Fruit fly (Drosophila melanogaster) whole organism, embryonic: ENCODE data around the gene mRpS10.

Experiments
- Aef1 ChIP-seq: fragments of 200-800 bp; sonication (Bioruptor generic); IDR thresholded peaks from 3 replicates; pipeline ENCODE4 v1.3.6; 2022; ENCODE audit warnings: missing biosample characterization, missing genetic modification characterization
- Awh ChIP-seq: fragments of 200-800 bp; sonication (Bioruptor generic); IDR thresholded peaks from 2 replicates; pipeline ENCODE4, ENCODE4 v1.3.6; 2022; ENCODE audit warnings: missing biosample characterization, missing genetic modification characterization
- B-H1 ChIP-seq: fragments of 200-800 bp; sonication (Bioruptor generic); IDR thresholded peaks from 3 replicates; pipeline ENCODE4 v1.3.6; 2022; ENCODE audit warnings: missing biosample characterization, missing genetic modification characterization
- B-H2 ChIP-seq: fragments of 200-800 bp; sonication (Bioruptor generic); optimal IDR thresholded peaks from 2 replicates; lab custom pipeline; 2018; ENCODE audit warnings: missing biosample characterization, mild to moderate bottlenecking, missing genetic modification characterization
- CG10565 ChIP-seq: fragments of 200-800 bp; sonication (Bioruptor generic); optimal IDR thresholded peaks from 3 replicates; lab custom pipeline; 2016; ENCODE audit warnings: missing biosample characterization, mild to moderate bottlenecking, missing genetic modification characterization
- CG11696 ChIP-seq: fragments of 200-800 bp; sonication (Bioruptor generic); IDR thresholded peaks from 2 replicates; pipeline ENCODE4 v1.3.6; 2022; ENCODE audit warnings: missing biosample characterization, missing genetic modification characterization
- CG12391 ChIP-seq: fragments of 200-800 bp; sonication (Bioruptor generic); optimal IDR thresholded peaks from 3 replicates; lab custom pipeline; 2018; ENCODE audit warnings: missing biosample characterization, mild to moderate bottlenecking, missing genetic modification characterization, moderate library complexity
- CG15269 ChIP-seq: fragments of 200-800 bp; sonication (Bioruptor generic); optimal IDR thresholded peaks from 2 replicates; lab custom pipeline; 2018; ENCODE audit warnings: missing biosample characterization, mild to moderate bottlenecking, missing genetic modification characterization, moderate library complexity
- CG1529 ChIP-seq: fragments of 200-800 bp; sonication (Bioruptor generic); optimal IDR thresholded peaks from 3 replicates; lab custom pipeline; 2018; ENCODE audit warnings: missing biosample characterization, missing genetic modification characterization
- CG16779 ChIP-seq: fragments of 200-800 bp; sonication (Bioruptor generic); IDR thresholded peaks from 2 replicates; pipeline ENCODE4 v1.3.6; 2022; ENCODE audit warnings: missing biosample characterization, missing genetic modification characterization
- CG18011 ChIP-seq: fragments of 200-800 bp; sonication (Bioruptor generic); optimal IDR thresholded peaks from 2 replicates; lab custom pipeline; 2017; ENCODE audit warnings: missing biosample characterization, missing genetic modification characterization, mild to moderate bottlenecking, moderate library complexity, missing genotype
- CG2678 ChIP-seq: fragments of 200-800 bp; sonication (Bioruptor generic); optimal IDR thresholded peaks from 3 replicates; lab custom pipeline; 2019; ENCODE audit warnings: missing biosample characterization, mild to moderate bottlenecking, missing genetic modification characterization, moderate library complexity
- CG30403 ChIP-seq: fragments of 200-800 bp; sonication (Bioruptor generic); optimal IDR thresholded peaks from 3 replicates; lab custom pipeline; 2016; ENCODE audit warnings: missing biosample characterization, missing genetic modification characterization
- CG3726 ChIP-seq: fragments of 200-800 bp; sonication (Bioruptor generic); IDR thresholded peaks from 3 replicates; pipeline ENCODE4, ENCODE4 v1.3.6; 2022; ENCODE audit warnings: missing biosample characterization, missing genetic modification characterization
- CG3838 ChIP-seq: fragments of 200-800 bp; sonication (Bioruptor generic); optimal IDR thresholded peaks from 3 replicates; lab custom pipeline; 2016; ENCODE audit warnings: missing biosample characterization, missing genetic modification characterization
- CG42726 ChIP-seq: fragments of 200-800 bp; sonication (Bioruptor generic); IDR thresholded peaks from 2 replicates; pipeline ENCODE4 v1.3.6; 2022; ENCODE audit warnings: missing biosample characterization, missing genetic modification characterization; ENCODE audit not compliant: partially characterized antibody
- CG4328 ChIP-seq: fragments of 200-800 bp; sonication (Bioruptor generic); optimal IDR thresholded peaks from 3 replicates; lab custom pipeline; 2017; ENCODE audit warnings: missing biosample characterization, missing genetic modification reagents, missing genetic modification characterization
- CG4617 ChIP-seq: fragments of 200-800 bp; sonication (Bioruptor generic); optimal IDR thresholded peaks from 3 replicates; lab custom pipeline; 2016; ENCODE audit warnings: missing biosample characterization, missing genetic modification characterization, borderline replicate concordance
- CG7839 ChIP-seq: fragments of 200-800 bp; sonication (Bioruptor generic); optimal IDR thresholded peaks from 3 replicates; lab custom pipeline; 2018; ENCODE audit warnings: missing biosample characterization, mild to moderate bottlenecking, missing genetic modification characterization, moderate library complexity
- CG8388 ChIP-seq: fragments of 200-800 bp; sonication (Bioruptor generic); optimal IDR thresholded peaks from 2 replicates; lab custom pipeline; 2019; ENCODE audit warnings: missing biosample characterization, mild to moderate bottlenecking, missing genetic modification characterization, moderate library complexity
- CG9932 ChIP-seq: fragments of 200-800 bp; sonication (Bioruptor generic); IDR thresholded peaks from 2 replicates; pipeline ENCODE4 v1.3.6; 2022; ENCODE audit warnings: missing biosample characterization, missing genetic modification characterization
- CHES-1-like ChIP-seq: fragments of 200-800 bp; sonication (Bioruptor generic); optimal IDR thresholded peaks from 2 replicates; lab custom pipeline; 2016; ENCODE audit warnings: missing biosample characterization, missing genetic modification characterization
- CoRest ChIP-seq: fragments of 200-800 bp; sonication (Bioruptor generic); optimal IDR thresholded peaks from 3 replicates; lab custom pipeline; 2018; ENCODE audit warnings: missing biosample characterization, mild to moderate bottlenecking, missing genetic modification characterization, moderate library complexity
- D19A ChIP-seq: fragments of 200-800 bp; optimal IDR thresholded peaks from 3 replicates; lab custom pipeline; 2019; ENCODE audit warnings: missing biosample characterization, mild to moderate bottlenecking, missing genetic modification characterization, moderate library complexity
- Dad ChIP-seq: fragments of 200-800 bp; sonication (Bioruptor generic); optimal IDR thresholded peaks from 3 replicates; lab custom pipeline; 2016; ENCODE audit warnings: missing biosample characterization, missing genetic modification characterization
- Ets65A ChIP-seq: fragments of 200-800 bp; sonication (Bioruptor generic); peaks from one replicate; lab custom pipeline; 2016; ENCODE audit warnings: missing biosample characterization, missing genetic modification characterization
- Fer1 ChIP-seq: fragments of 200-800 bp; sonication (Bioruptor generic); optimal IDR thresholded peaks from 2 replicates; lab custom pipeline; 2017; ENCODE audit warnings: missing biosample characterization, mild to moderate bottlenecking, missing genetic modification characterization
- Hr78 ChIP-seq, 2 experiments: fragments of 200-800 bp in 1 of 2; fragments of >200 bp in 1 of 2; sonication (Bioruptor generic) in 1 of 2; optimal IDR thresholded peaks; 2 replicates each; lab custom pipeline; 2017 to 2019; ENCODE audit warnings: missing biosample characterization in 2 of 2, missing genetic modification characterization in 2 of 2, mild to moderate bottlenecking in 1 of 2, moderate library complexity in 1 of 2
- Hsf ChIP-seq: fragments of 200-800 bp; sonication (Bioruptor generic); optimal IDR thresholded peaks from 3 replicates; lab custom pipeline; 2016; ENCODE audit warnings: missing biosample characterization, missing genetic modification characterization
- Side ChIP-seq: fragments of 200-800 bp; sonication (Bioruptor generic); optimal IDR thresholded peaks from 2 replicates; lab custom pipeline; 2016; ENCODE audit warnings: missing biosample characterization, missing genetic modification characterization
- Six4 ChIP-seq: fragments of 200-800 bp; sonication (Bioruptor generic); optimal IDR thresholded peaks from 2 replicates; lab custom pipeline; 2016; ENCODE audit warnings: missing biosample characterization, missing genetic modification characterization
- Sox100B ChIP-seq: fragments of 200-800 bp; sonication (Bioruptor generic); optimal IDR thresholded peaks from 3 replicates; lab custom pipeline; 2018; ENCODE audit warnings: missing biosample characterization, mild to moderate bottlenecking, missing genetic modification characterization
- bcd ChIP-seq: fragments of 200-800 bp; sonication (Bioruptor generic); optimal IDR thresholded peaks from 2 replicates; lab custom pipeline; 2017; ENCODE audit warnings: missing biosample characterization, mild to moderate bottlenecking, missing genetic modification characterization
- chn ChIP-seq: fragments of 200-800 bp; sonication (Bioruptor generic); optimal IDR thresholded peaks from 2 replicates; lab custom pipeline; 2016; ENCODE audit warnings: missing biosample characterization, missing genetic modification characterization
- dan ChIP-seq: fragments of 200-800 bp; sonication (Bioruptor generic); IDR thresholded peaks from 2 replicates; pipeline ENCODE4 v1.3.6; 2022; ENCODE audit warnings: missing biosample characterization, missing genetic modification characterization
- gt ChIP-seq: fragments of 200-800 bp; sonication (Bioruptor generic); IDR thresholded peaks from 2 replicates; pipeline ENCODE4 v1.3.6; 2022; ENCODE audit warnings: missing biosample characterization, missing genetic modification characterization
- insv ChIP-seq, 2 experiments: fragments of 200-800 bp; sonication (Bioruptor generic); optimal IDR thresholded peaks; 3 replicates each; lab custom pipeline; 2016 to 2018; ENCODE audit warnings: missing biosample characterization in 2 of 2, missing genetic modification characterization in 2 of 2
- knrl ChIP-seq: fragments of 200-800 bp; sonication (Bioruptor generic); IDR thresholded peaks from 3 replicates; pipeline ENCODE4 v1.3.6; 2022; ENCODE audit warnings: missing biosample characterization, missing genetic modification characterization; ENCODE audit not compliant: partially characterized antibody
- luna ChIP-seq: fragments of 200-800 bp; sonication (Bioruptor generic); optimal IDR thresholded peaks from 2 replicates; lab custom pipeline; 2016; ENCODE audit warnings: missing biosample characterization, missing genetic modification characterization
- maf-S ChIP-seq: fragments of 200-800 bp; sonication (Bioruptor generic); optimal IDR thresholded peaks from 2 replicates; lab custom pipeline; 2016; ENCODE audit warnings: missing biosample characterization, missing genetic modification characterization
- odd ChIP-seq: fragments of 200-800 bp; sonication (Bioruptor generic); optimal IDR thresholded peaks from 2 replicates; lab custom pipeline; 2017; ENCODE audit warnings: missing biosample characterization, mild to moderate bottlenecking, missing genetic modification characterization
- otp ChIP-seq: fragments of 200-800 bp; sonication (Bioruptor generic); IDR thresholded peaks from 3 replicates; pipeline ENCODE4, ENCODE4 v1.3.6; 2022; ENCODE audit warnings: missing biosample characterization, missing genetic modification characterization
- pita ChIP-seq: fragments of 200-800 bp; sonication (Bioruptor generic); optimal IDR thresholded peaks from 2 replicates; lab custom pipeline; 2017; ENCODE audit warnings: missing biosample characterization, mild to moderate bottlenecking, missing genetic modification characterization
- salm ChIP-seq: fragments of 200-800 bp; sonication (Bioruptor generic); optimal IDR thresholded peaks from 2 replicates; lab custom pipeline; 2018; ENCODE audit warnings: missing biosample characterization, mild to moderate bottlenecking, missing genetic modification characterization
- sna ChIP-seq: fragments of 200-800 bp; sonication (Bioruptor generic); IDR thresholded peaks from 2 replicates; pipeline ENCODE4 v1.3.6; 2022; ENCODE audit warnings: missing biosample characterization, missing genetic modification characterization; ENCODE audit not compliant: partially characterized antibody
- tll ChIP-seq, 2 experiments: fragments of 200-800 bp in 1 of 2; fragments of >200 bp in 1 of 2; sonication (Bioruptor generic) in 1 of 2; optimal IDR thresholded peaks; 2 replicates each; lab custom pipeline; 2017 to 2019; ENCODE audit warnings: missing biosample characterization in 2 of 2, missing genetic modification characterization in 2 of 2, mild to moderate bottlenecking in 1 of 2, moderate library complexity in 1 of 2
- tna ChIP-seq: fragments of 200-800 bp; sonication (Bioruptor generic); IDR thresholded peaks from 2 replicates; pipeline ENCODE4 v1.3.6; 2022; ENCODE audit warnings: missing biosample characterization, missing genetic modification characterization; ENCODE audit not compliant: partially characterized antibody
- ttk ChIP-seq: fragments of 200-800 bp; sonication (Bioruptor generic); IDR thresholded peaks from 2 replicates; pipeline ENCODE4 v2.1.2; 2022; ENCODE audit warnings: missing biosample characterization, missing genetic modification characterization

Gene mRpS10

DNA sequence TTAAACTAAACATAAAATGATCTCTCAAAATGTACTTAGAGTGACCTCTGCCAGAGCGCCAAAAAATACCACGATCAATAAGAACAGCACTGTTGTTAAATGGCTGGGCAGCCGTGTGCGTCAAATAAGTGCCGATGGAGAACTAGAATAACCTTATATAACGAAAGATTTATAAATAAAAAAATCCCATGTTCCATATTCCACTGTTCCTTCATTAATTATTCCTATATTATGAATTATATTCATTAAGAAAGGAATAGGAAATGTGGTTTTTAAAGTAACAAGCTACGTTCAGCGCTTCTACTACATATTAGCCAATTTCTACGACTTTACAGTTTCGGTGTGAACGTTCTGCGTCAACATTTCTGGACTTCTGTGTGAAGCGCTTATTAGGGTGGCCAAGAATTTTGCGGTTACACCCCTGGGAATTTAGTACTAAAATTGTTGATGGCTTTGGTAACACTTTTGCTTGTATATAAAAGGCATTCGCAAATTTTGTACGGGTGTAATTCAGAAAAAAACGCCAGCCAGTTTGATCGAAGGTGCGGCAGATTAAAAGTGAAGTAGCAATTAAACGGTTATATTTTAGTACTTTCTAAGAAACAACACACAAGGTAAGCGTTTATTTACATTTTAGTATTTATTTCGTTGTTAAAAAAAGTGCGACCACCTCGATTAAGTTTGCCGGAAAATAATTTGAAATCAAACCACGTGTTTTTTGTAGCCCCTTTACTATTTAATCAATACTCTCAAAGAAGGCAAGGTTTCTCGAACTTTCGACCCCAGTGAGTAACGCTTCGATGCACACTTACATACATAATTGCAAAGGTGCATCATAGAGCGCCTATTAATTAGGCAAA lies 13.0 kb downstream of the mRpS10 start, which contains the start of the genes tefu and Hsc70-4 (continued):
- TF ChIP-seq Awh = 0 out of 2 replicates have a peak, but pooled peaks have one; percentile 8
- TF ChIP-seq ttk = peak; percentile 87
- TF ChIP-seq knrl (GFP tag; lab: Robert Waterston, UW) = peak; percentile 39; the same call in 1 of the 3 replicates
- peak; percentile 86 for TF ChIP-seq CG12391 (tag; lab: Kevin White, UChicago)
- peak; percentile 73 for TF ChIP-seq B-H1 (GFP tag; lab: Robert Waterston, UW)
- TF ChIP-seq Dad = peak; percentile 68
- TF ChIP-seq CG4328 (GFP tag; lab: Kevin White, UChicago) = no peak
- peak; percentile 31 for TF ChIP-seq odd (GFP tag; lab: Kevin White, UChicago)
- no peak for TF ChIP-seq CG1529
- peak; percentile 31; the same call in 1 of the 2 replicates for TF ChIP-seq tna (GFP tag; lab: Robert Waterston, UW)
- TF ChIP-seq CG15269 (tag; lab: Kevin White, UChicago) = peak; percentile 0
- TF ChIP-seq B-H2 (GFP tag; lab: Kevin White, UChicago) = peak; percentile 64
- TF ChIP-seq CG16779 (GFP tag; lab: Robert Waterston, UW) = no peak
- no peak for TF ChIP-seq CG18011 (GFP tag; lab: Kevin White, UChicago)
- peak; percentile 14 for TF ChIP-seq Side (GFP tag; lab: Kevin White, UChicago)
- peak; percentile 18 for TF ChIP-seq Sox100B (GFP tag; lab: Kevin White, UChicago)
- TF ChIP-seq gt (GFP tag; lab: Robert Waterston, UW) = no peak
- TF ChIP-seq tll (GFP tag; optimal IDR thresholded peaks at IDR 0.05; lab: Kevin White, UChicago) = peak; percentile 14 to 93
- peak; percentile 6 for TF ChIP-seq salm
- TF ChIP-seq CG7839 (tag; lab: Kevin White, UChicago) = peak; percentile 76
- TF ChIP-seq Fer1 = peak; percentile 22
- peak; percentile 58 for TF ChIP-seq CG11696 (GFP tag; lab: Robert Waterston, UW)
- peak; percentile 98 for TF ChIP-seq Ets65A
- TF ChIP-seq Aef1 (GFP tag; lab: Robert Waterston, UW) = peak; percentile 86
- peak; percentile 90 for TF ChIP-seq CG9932 (GFP tag; lab: Robert Waterston, UW)
- TF ChIP-seq CG2678 (tag; lab: Kevin White, UChicago) = no peak
- no peak for TF ChIP-seq D19A (tag; lab: Kevin White, UChicago)
- TF ChIP-seq CG10565 (GFP tag; lab: Kevin White, UChicago) = no peak
- TF ChIP-seq Six4 (GFP tag; lab: Kevin White, UChicago) = peak; percentile 44
- TF ChIP-seq sna (GFP tag; lab: Robert Waterston, UW) = no peak
- peak; percentile 68; the same call in 1 of the 3 replicates for TF ChIP-seq otp (GFP tag; lab: Robert Waterston, UW)
- peak; percentile 75; the same call in 2 of the 3 replicates for TF ChIP-seq CG3726 (GFP tag; lab: Robert Waterston, UW)
- peak; percentile 47 for TF ChIP-seq luna (GFP tag; lab: Kevin White, UChicago)
- 0 out of 2 replicates have a peak, but pooled peaks have one; percentile 44 for TF ChIP-seq dan (GFP tag; lab: Robert Waterston, UW)
- peak; percentile 38 for TF ChIP-seq CG4617 (GFP tag; lab: Kevin White, UChicago)
- peak; percentile 78 for TF ChIP-seq Hsf
- TF ChIP-seq CoRest (tag; lab: Kevin White, UChicago) = peak; percentile 91
- TF ChIP-seq pita = no peak
- TF ChIP-seq bcd (GFP tag; lab: Kevin White, UChicago) = peak; percentile 85
- peak; percentile 50 for TF ChIP-seq CG8388 (GFP tag; lab: Kevin White, UChicago)
- TF ChIP-seq CG42726 (GFP tag; lab: Robert Waterston, UW) = peak; percentile 68
- peak in 1 of 2 experiments; percentile 77 for TF ChIP-seq Hr78 (GFP tag; optimal IDR thresholded peaks at IDR 0.05; lab: Kevin White, UChicago)
- peak; percentile 82 for TF ChIP-seq chn
- TF ChIP-seq CG3838 = peak; percentile 9
- peak; percentile 52 for TF ChIP-seq CHES-1-like
- TF ChIP-seq maf-S (GFP tag; lab: Kevin White, UChicago) = peak; percentile 76
- TF ChIP-seq CG30403 = peak; percentile 88
- peak in 1 of 2 experiments; percentile 30 for TF ChIP-seq insv (GFP tag; optimal IDR thresholded peaks at IDR 0.05; lab: Kevin White, UChicago)
